Worm (Caenorhabditis elegans) whole organism, early embryonic: ENCODE data around the gene dnj-3.

Experiments used
- F13C5.2 ChIP-seq: sonication (generic microtip); optimal IDR thresholded peaks from 2 replicates; lab custom pipeline; 2017; ENCODE audit warnings: mild to moderate bottlenecking, missing genetic modification characterization, inconsistent platforms, missing compliant biosample characterization
- aly-1 ChIP-seq: sonication (generic microtip); optimal IDR thresholded peaks from 2 replicates; lab custom pipeline; 2016; ENCODE audit warnings: missing genetic modification characterization, missing compliant biosample characterization
- ama-1 ChIP-seq: fragments of 150-350 bp; optimal IDR thresholded peaks from 2 replicates; lab custom pipeline; 2014
- ceh-36 ChIP-seq: sonication (generic microtip); optimal IDR thresholded peaks from 2 replicates; lab custom pipeline; 2016; ENCODE audit warnings: missing genetic modification characterization, inconsistent platforms, missing compliant biosample characterization
- hmbx-1 ChIP-seq: sonication (generic microtip); optimal IDR thresholded peaks from 2 replicates; lab custom pipeline; 2016; ENCODE audit warnings: mild to moderate bottlenecking, missing genetic modification characterization, missing compliant biosample characterization
- hmg-4 ChIP-seq: fragments of 200-800 bp; sonication (Bioruptor generic); optimal IDR thresholded peaks from 2 replicates; lab custom pipeline; 2018; ENCODE audit warnings: mild to moderate bottlenecking, missing genetic modification characterization, missing compliant biosample characterization
- hnd-1 ChIP-seq: sonication (generic microtip); optimal IDR thresholded peaks from 2 replicates; lab custom pipeline; 2016; ENCODE audit warnings: missing genetic modification characterization, missing compliant biosample characterization
- pes-1 ChIP-seq: fragments of 200-800 bp; sonication (Bioruptor generic); IDR thresholded peaks from 2 replicates; pipeline ENCODE4 v1.3.6; 2022; ENCODE audit warnings: missing genetic modification reagents, missing genetic modification characterization, missing compliant biosample characterization
- scrt-1 ChIP-seq: fragments of 200-800 bp; sonication (Bioruptor generic); IDR thresholded peaks from 2 replicates; pipeline ENCODE4 v1.3.6; 2022; ENCODE audit warnings: missing genetic modification characterization, missing compliant biosample characterization
- sea-1 ChIP-seq: fragments of 200-800 bp; sonication (Bioruptor generic); conservative IDR thresholded peaks from 2 replicates; pipeline ENCODE4 v1.3.6; 2022; ENCODE audit warnings: missing genetic modification characterization, missing compliant biosample characterization
- tbx-37 ChIP-seq: fragments of 200-800 bp; sonication (Bioruptor generic); conservative IDR thresholded peaks from 2 replicates; pipeline ENCODE4 v1.3.6; 2022; ENCODE audit warnings: missing genetic modification reagents, missing genetic modification characterization, missing compliant biosample characterization
- tra-4 ChIP-seq: sonication (generic microtip); optimal IDR thresholded peaks from 2 replicates; lab custom pipeline; 2017; ENCODE audit warnings: missing genetic modification characterization, missing compliant biosample characterization

- TF ChIP-seq hmbx-1 (tag; lab: Kevin White, UChicago) (no peak), pes-1 (GFP tag; lab: Robert Waterston, UW) (no peak), ama-1 (lab: Kevin White, UChicago) (no peak), hnd-1 (no peak), tbx-37 (GFP tag; lab: Robert Waterston, UW) (no peak), hmg-4 (no peak), scrt-1 (GFP tag; lab: Robert Waterston, UW) (no peak), F13C5.2 (tag; lab: Kevin White, UChicago) (no peak), aly-1 (tag; lab: Kevin White, UChicago) (no peak), ceh-36 (tag; lab: Kevin White, UChicago) (no peak), sea-1 (GFP tag; lab: Robert Waterston, UW) (no peak), tra-4 (no peak)
These were observed 4.5 kb upstream of the dnj-3 start, which contains the start of gene rap-2 for ce11 chrV:15063987-15064386.
